Worm (Caenorhabditis elegans) whole organism, early embryonic: ENCODE measurements around the gene fmo-5.

ENCODE experiments used
- B0310.2 ChIP-seq: sonication (generic microtip); optimal IDR thresholded peaks from 2 replicates; lab custom pipeline; 2016; ENCODE audit warnings: mild to moderate bottlenecking, missing genetic modification characterization, missing compliant biosample characterization
- ama-1 ChIP-seq: fragments of 150-350 bp; optimal IDR thresholded peaks from 2 replicates; lab custom pipeline; 2014
- ets-7 ChIP-seq: sonication (generic microtip); optimal IDR thresholded peaks from 2 replicates; lab custom pipeline; 2016; ENCODE audit warnings: missing genotype, missing genetic modification characterization, missing compliant biosample characterization
- hmbx-1 ChIP-seq: sonication (generic microtip); optimal IDR thresholded peaks from 2 replicates; lab custom pipeline; 2016; ENCODE audit warnings: mild to moderate bottlenecking, missing genetic modification characterization, missing compliant biosample characterization
- scrt-1 ChIP-seq: fragments of 200-800 bp; sonication (Bioruptor generic); IDR thresholded peaks from 2 replicates; pipeline ENCODE4 v1.3.6; 2022; ENCODE audit warnings: missing genetic modification characterization, missing compliant biosample characterization

ce11 chrV:910588-910987 lies 7.1 kb upstream of the fmo-5 start:
- TF ChIP-seq hmbx-1 (tag; lab: Kevin White, UChicago) (no peak), B0310.2 (tag; lab: Kevin White, UChicago) (no peak), ets-7 (tag; lab: Kevin White, UChicago) (no peak), ama-1 (lab: Kevin White, UChicago) (no peak), scrt-1 (GFP tag; lab: Robert Waterston, UW) (no peak)
